Worm (Caenorhabditis elegans): ENCODE measurements around the gene cbp-1.

The cbp-1 gene

DNA sequence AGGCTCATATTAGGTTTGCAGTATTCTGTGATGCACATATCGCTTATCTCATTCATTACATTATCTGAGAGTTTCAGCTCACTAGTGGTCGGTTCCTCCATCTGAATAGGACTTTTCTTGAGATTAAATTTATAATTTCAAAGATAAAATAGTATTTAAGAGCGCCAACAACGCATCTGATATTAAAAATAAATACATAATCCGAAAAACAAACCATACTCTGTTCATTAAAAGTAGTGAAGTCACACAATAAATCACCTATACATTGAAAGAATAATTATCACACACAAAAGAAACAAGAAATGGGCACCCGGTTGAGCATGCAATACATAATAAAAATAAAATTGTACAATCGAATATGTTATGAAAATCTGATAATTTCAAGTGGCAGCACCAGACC, 8.9 kb upstream of the cbp-1 start, which contains the start of gene vps-53:
Gene vps-53 (minus strand): TSS at position 101 of the 400 bp plus-strand sequence.
- no peak for TF ChIP-seq lin-13 (GFP tag; optimal IDR thresholded peaks at IDR 0.05)
- TF ChIP-seq F49E8.2 (tag; optimal IDR thresholded peaks at IDR 0.05; ENCODE audit: borderline replicate concordance): no peak
- no peak for TF ChIP-seq saeg-2 (GFP tag; IDR thresholded peaks at IDR 0.05)
- no peak for TF ChIP-seq D1046.2 (GFP tag; IDR thresholded peaks at IDR 0.05)
- TF ChIP-seq nhr-41 (GFP tag; IDR thresholded peaks at IDR 0.05): no peak
- no peak for TF ChIP-seq daf-19 (GFP tag; conservative IDR thresholded peaks at IDR 0.05)
- TF ChIP-seq nhr-25 (tag; optimal IDR thresholded peaks at IDR 0.05; ENCODE audit: borderline replicate concordance, insufficient read depth): no peak
- no peak for TF ChIP-seq lin-29 (GFP tag; IDR thresholded peaks at IDR 0.05)
- no peak for TF ChIP-seq daf-8 (GFP tag; IDR thresholded peaks at IDR 0.05)
- no peak for TF ChIP-seq ama-1 (optimal IDR thresholded peaks at IDR 0.05)
- no peak for TF ChIP-seq tag-97 (GFP tag; IDR thresholded peaks at IDR 0.05)
- no peak for TF ChIP-seq lim-7 (GFP tag; IDR thresholded peaks at IDR 0.05)
- TF ChIP-seq gei-8 (GFP tag; optimal IDR thresholded peaks at IDR 0.05): no peak
- TF ChIP-seq nhr-48 (tag; optimal IDR thresholded peaks at IDR 0.05): no peak

DNA sequence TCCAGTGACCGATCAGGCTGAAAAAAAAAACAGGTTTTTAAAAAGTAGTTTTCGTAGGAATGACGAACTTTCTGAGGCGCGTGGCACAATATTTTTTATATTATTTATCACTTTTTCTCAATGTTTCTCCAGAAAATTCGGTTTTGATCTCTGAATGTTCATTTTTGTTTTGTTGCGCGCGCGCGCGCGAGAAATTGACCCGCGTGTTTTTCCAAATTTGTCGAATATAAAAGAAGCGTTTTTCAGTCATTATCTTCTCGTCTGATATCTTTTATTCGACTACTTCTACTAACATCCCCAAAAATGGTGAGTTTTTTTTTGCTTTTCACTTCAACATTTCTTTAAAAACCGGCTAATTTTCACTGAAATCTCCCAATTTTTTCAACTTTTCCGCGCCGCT, 7.5 kb upstream of the cbp-1 start, which contains the start of gene rmd-1:
Gene rmd-1 (plus strand): TSS at position 247 of the 400 bp plus-strand sequence.
- TF ChIP-seq lin-38 (GFP tag; IDR thresholded peaks at IDR 0.05) (peak; percentile 51), nhr-42 (GFP tag; IDR thresholded peaks at IDR 0.05) (no peak)

DNA sequence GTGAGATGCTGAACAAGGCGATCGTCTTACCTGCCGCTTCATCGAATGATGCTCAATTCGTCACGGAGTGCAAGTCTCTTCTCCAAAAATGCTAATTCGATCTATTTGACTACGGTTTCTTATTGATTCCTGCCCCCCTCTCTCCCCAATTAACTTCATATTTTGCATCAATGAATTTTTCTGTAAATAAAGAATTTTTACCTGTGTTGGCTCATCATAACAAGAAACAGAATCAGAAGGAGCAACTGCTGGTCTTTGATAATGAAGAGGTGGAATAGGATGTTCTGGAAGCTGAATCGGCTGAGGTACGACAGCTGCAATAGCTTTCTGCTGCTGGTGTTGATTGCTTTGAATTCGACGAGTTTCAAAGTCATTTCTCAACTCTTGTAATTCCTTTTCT, 6.1 kb upstream of the cbp-1 start:
- peak; percentile 22 for TF ChIP-seq aha-1 (tag)
- no peak for TF ChIP-seq mdl-1 (tag; optimal IDR thresholded peaks at IDR 0.05)

DNA sequence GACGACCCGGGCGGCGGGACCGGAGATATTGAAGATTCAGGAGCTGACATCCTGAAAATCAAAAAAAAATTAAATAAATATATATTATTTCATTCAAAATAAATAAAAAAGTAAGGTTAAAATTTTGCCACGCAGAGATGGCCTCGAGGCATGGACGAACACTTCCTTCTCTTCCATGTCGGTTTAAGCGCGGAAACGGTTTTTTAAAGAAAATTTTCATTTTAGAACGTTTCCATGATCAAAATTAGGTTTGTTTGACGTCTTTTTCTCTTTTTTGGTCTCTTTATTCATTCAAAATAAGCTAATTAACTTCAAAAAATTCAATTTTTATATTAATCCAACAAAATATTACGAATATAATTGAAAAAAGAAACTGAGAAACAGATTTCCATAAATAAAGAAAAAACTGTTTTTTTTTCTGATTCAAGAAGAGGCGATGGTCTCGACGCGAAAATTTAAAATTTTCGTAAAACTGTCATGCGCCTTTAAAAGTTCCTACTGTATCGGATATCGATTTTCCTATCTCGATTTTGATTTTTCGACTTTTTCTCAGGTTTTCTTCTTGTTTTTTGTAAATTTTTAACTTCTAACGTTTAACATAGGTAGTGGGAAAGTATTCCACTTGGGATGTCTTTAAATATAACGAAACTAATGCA, 4.1 kb upstream of the cbp-1 start, which contains the start of gene gcc-2:
Gene gcc-2 (minus strand): TSS at position 51 of the 656 bp plus-strand sequence.
- no peak for TF ChIP-seq gei-8 (GFP tag; optimal IDR thresholded peaks at IDR 0.05)
- TF ChIP-seq mes-2 (tag; optimal IDR thresholded peaks at IDR 0.05; ENCODE audit: poor library complexity, severe bottlenecking): peak; percentile 9
- peak; percentile 13 for TF ChIP-seq aha-1 (tag)

DNA sequence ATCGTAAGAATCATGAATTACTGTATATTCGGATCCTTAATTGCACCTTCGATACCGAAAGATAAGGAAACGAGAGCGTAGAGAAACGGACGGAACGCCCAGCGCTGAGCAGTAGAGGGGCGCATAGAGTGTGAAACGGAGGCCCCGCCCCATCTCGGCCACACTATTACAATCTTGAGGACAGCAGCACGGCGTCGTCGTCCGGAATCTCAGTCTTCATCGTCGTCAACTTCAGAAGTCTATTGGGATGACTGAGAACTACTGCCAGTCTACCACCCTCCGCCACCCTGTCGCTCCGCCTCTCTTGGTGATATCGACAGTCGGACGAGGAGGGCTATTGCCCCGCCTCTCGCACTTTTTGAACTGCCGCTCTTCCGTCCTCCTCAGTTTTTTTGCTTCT, 1.6 kb upstream of the cbp-1 start:
- no peak for TF ChIP-seq ama-1 (optimal IDR thresholded peaks at IDR 0.05)
- TF ChIP-seq zip-11 (GFP tag; IDR thresholded peaks at IDR 0.05): no peak
- 0 out of 2 replicates have a peak, but pooled peaks have one; percentile 18 for TF ChIP-seq hmg-1.1 (GFP tag; IDR thresholded peaks at IDR 0.05)
- TF ChIP-seq ctbp-1 (GFP tag; IDR thresholded peaks at IDR 0.05): 0 out of 2 replicates have a peak, but pooled peaks have one; percentile 7
- TF ChIP-seq unc-62 (GFP tag; optimal IDR thresholded peaks at IDR 0.05 in 1 of 2): peak in 1 of 2 experiments; percentile 68
- no peak for TF ChIP-seq unc-62 (tag; optimal IDR thresholded peaks at IDR 0.05)
- peak; percentile 15; the same call in 1 of the 2 replicates for TF ChIP-seq mdt-29 (GFP tag; IDR thresholded peaks at IDR 0.05)
- TF ChIP-seq egl-43 (GFP tag; IDR thresholded peaks at IDR 0.05): peak; percentile 53
- peak; percentile 62; the same call in 1 of the 2 replicates for TF ChIP-seq set-16 (GFP tag; IDR thresholded peaks at IDR 0.05)

DNA sequence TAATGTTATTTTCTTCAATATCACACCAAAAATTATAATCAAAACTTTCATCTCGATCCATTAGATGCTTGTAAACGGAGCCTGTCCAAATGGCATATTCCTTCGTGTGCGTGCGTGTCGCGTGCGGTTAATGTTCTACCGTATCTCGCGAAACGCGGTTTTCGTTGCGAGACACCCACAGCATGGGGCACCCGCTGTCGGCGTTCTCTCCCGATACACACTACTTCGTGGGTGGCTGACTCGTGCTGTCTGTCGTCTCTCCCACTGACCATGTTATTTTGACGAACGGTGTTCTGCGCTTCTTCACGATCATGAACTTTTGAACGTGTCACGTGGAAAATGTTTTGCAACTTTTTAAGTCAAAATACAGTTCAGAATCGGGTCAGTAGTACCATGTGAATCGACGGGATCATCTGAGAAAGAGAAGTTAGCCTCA, 826 bp upstream of the cbp-1 start:
- no peak for TF ChIP-seq ceh-62 (tag; optimal IDR thresholded peaks at IDR 0.05)
- peak; percentile 90 for TF ChIP-seq nhr-28 (tag; optimal IDR thresholded peaks at IDR 0.05)
- peak; percentile 93 for TF ChIP-seq nhr-10 (tag; optimal IDR thresholded peaks at IDR 0.05)
- peak; percentile 99 for TF ChIP-seq hlh-30 (tag; optimal IDR thresholded peaks at IDR 0.05; ENCODE audit: insufficient read depth)
- TF ChIP-seq skn-1 (tag; optimal IDR thresholded peaks at IDR 0.05): peak; percentile 71
- TF ChIP-seq fos-1 (tag; optimal IDR thresholded peaks at IDR 0.05): peak; percentile 87
- no peak for TF ChIP-seq F49E8.2 (tag; optimal IDR thresholded peaks at IDR 0.05; ENCODE audit: borderline replicate concordance)
- TF ChIP-seq Y48G9A.11 (GFP tag; IDR thresholded peaks at IDR 0.05): peak; percentile 63; the same call in 1 of the 2 replicates
- TF ChIP-seq lsy-2 (tag; optimal IDR thresholded peaks at IDR 0.05): peak; percentile 99 to 100
- peak; percentile 95 for TF ChIP-seq jun-1 (tag; optimal IDR thresholded peaks at IDR 0.05)
- peak; percentile 99 for TF ChIP-seq zfp-3 (GFP tag; conservative IDR thresholded peaks at IDR 0.05)
- TF ChIP-seq tra-1 (GFP tag; IDR thresholded peaks at IDR 0.05): peak; percentile 96
- peak; percentile 94 for TF ChIP-seq dmd-9 (GFP tag; IDR thresholded peaks at IDR 0.05)
- TF ChIP-seq lin-15B (tag; optimal IDR thresholded peaks at IDR 0.05): no peak
- TF ChIP-seq mdl-1 (tag; optimal IDR thresholded peaks at IDR 0.05): peak; percentile 97 to 99
- TF ChIP-seq daf-12 (tag; optimal IDR thresholded peaks at IDR 0.05): no peak
- TF ChIP-seq gei-8 (GFP tag; optimal IDR thresholded peaks at IDR 0.05): peak; percentile 98

Data from whole organism, L4 larva.